Fruit fly (Drosophila melanogaster) whole organism: Measurements from ENCODE around the gene mRpS10.

Experiments used
- CG8478 ChIP-seq: fragments of >200 bp; optimal IDR thresholded peaks from 2 replicates; lab custom pipeline; 2018; ENCODE audit warnings: inconsistent platforms
- Dll ChIP-seq: fragments of >200 bp; optimal IDR thresholded peaks from 2 replicates; lab custom pipeline; 2017
- EcR ChIP-seq, 2 experiments: fragments of >200 bp; optimal IDR thresholded peaks; 2 replicates each; lab custom pipeline; 2017; ENCODE audit warnings: missing biosample characterization in 2 of 2, missing genetic modification characterization in 2 of 2, missing genetic modification reagents in 2 of 2
- pan ChIP-seq: fragments of >200 bp; optimal IDR thresholded peaks from 2 replicates; lab custom pipeline; 2017
- psq ChIP-seq: fragments of >200 bp; optimal IDR thresholded peaks from 2 replicates; lab custom pipeline; 2017

dm6 chr3R:15243046-15243356, 13.5 kb downstream of the mRpS10 start:
- TF ChIP-seq CG8478 (no peak), psq (no peak), Dll (lab: Kevin White, UChicago) (no peak), pan (lab: Kevin White, UChicago) (no peak), EcR (GFP tag; optimal IDR thresholded peaks at IDR 0.05; lab: Kevin White, UChicago) (no peak)
